Worm (Caenorhabditis elegans) whole organism, late embryonic: ENCODE measurements around the gene W08F4.3.
"Not testable (repeated sequence)": the region's sequence is repeated elsewhere in the genome, so short reads cannot be mapped to it uniquely, and the experiment has no call there.

Experiments
- F13H6.1 ChIP-seq: sonication (generic microtip); optimal IDR thresholded peaks from 2 replicates; lab custom pipeline; 2016; ENCODE audit warnings: missing genetic modification characterization, missing compliant biosample characterization
- Y22D7AL.16 ChIP-seq: sonication (generic microtip); optimal IDR thresholded peaks from 2 replicates; lab custom pipeline; 2016; ENCODE audit warnings: missing genetic modification characterization, missing compliant biosample characterization
- ama-1 ChIP-seq: fragments of 150-350 bp; optimal IDR thresholded peaks from 2 replicates; lab custom pipeline; 2014
- dmd-4 ChIP-seq: sonication (generic microtip); optimal IDR thresholded peaks from 2 replicates; lab custom pipeline; 2016; ENCODE audit warnings: borderline replicate concordance, missing genetic modification characterization, missing compliant biosample characterization
- hlh-13 ChIP-seq: fragments of 200-800 bp; sonication (Bioruptor generic); optimal IDR thresholded peaks from 2 replicates; lab custom pipeline; 2018; ENCODE audit warnings: mild to moderate bottlenecking, missing genetic modification characterization, missing compliant biosample characterization
- nhr-11 ChIP-seq: fragments of 150-350 bp; optimal IDR thresholded peaks from 2 replicates; lab custom pipeline; 2014; ENCODE audit warnings: missing biosample characterization, missing genetic modification characterization
- pha-4 ChIP-seq: fragments of 150-350 bp; optimal IDR thresholded peaks from 2 replicates; lab custom pipeline; 2018; ENCODE audit warnings: missing biosample characterization, missing genetic modification reagents, missing genetic modification characterization
- pqm-1 ChIP-seq: sonication (generic microtip); optimal IDR thresholded peaks from 2 replicates; lab custom pipeline; 2016; ENCODE audit warnings: missing genetic modification characterization, missing compliant biosample characterization
- syd-9 ChIP-seq: sonication (generic microtip); optimal IDR thresholded peaks from 2 replicates; lab custom pipeline; 2016; ENCODE audit warnings: mild to moderate bottlenecking, missing genetic modification characterization, moderate library complexity, missing compliant biosample characterization
- tbx-2 ChIP-seq: sonication (generic microtip); optimal IDR thresholded peaks from 2 replicates; lab custom pipeline; 2016; ENCODE audit warnings: missing genetic modification characterization, missing compliant biosample characterization
- unc-55 ChIP-seq: sonication (generic microtip); optimal IDR thresholded peaks from 2 replicates; lab custom pipeline; 2017; ENCODE audit warnings: missing biosample characterization, missing genetic modification reagents, missing genetic modification characterization
- unc-86 ChIP-seq: sonication (generic microtip); optimal IDR thresholded peaks from 2 replicates; lab custom pipeline; 2016; ENCODE audit warnings: missing genetic modification characterization, missing compliant biosample characterization

DNA sequence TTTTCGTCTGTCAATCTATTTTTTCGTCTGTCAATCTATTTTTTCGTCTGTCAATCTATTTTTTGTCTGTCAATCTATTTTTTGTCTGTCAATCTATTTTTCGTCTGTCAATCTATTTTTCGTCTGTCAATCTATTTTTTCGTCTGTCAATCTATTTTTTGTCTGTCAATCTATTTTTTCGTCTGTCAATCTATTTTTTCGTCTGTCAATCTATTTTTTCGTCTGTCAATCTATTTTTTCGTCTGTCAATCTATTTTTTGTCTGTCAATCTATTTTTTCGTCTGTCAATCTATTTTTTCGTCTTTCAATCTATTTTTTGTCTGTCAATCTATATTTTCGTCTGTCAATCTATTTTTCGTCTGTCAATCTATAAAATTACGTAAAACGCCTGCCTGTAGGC is 49.1 kb downstream of the W08F4.3 start:
- not testable (repeated sequence) for TF ChIP-seq nhr-11 (tag; lab: Kevin White, UChicago); tbx-2 (tag; lab: Kevin White, UChicago); hlh-13 (GFP tag; lab: Kevin White, UChicago); dmd-4 (tag; lab: Kevin White, UChicago); pqm-1; syd-9 (tag; lab: Kevin White, UChicago); pha-4 (tag; lab: Kevin White, UChicago); F13H6.1; unc-86 (tag; lab: Kevin White, UChicago); ama-1 (lab: Kevin White, UChicago); Y22D7AL.16; unc-55 (GFP tag; lab: Kevin White, UChicago)
